Fruit fly (Drosophila melanogaster) whole organism, adult: ENCODE results near the gene CG1571.

Experiments
- CG11617 ChIP-seq: fragments of 200-800 bp; sonication (Bioruptor generic); optimal IDR thresholded peaks from 2 replicates; lab custom pipeline; 2017; ENCODE audit warnings: mild to moderate bottlenecking, missing biosample characterization, missing genetic modification reagents, missing genetic modification characterization
- CG12768 ChIP-seq: fragments of 200-800 bp; sonication (Bioruptor generic); optimal IDR thresholded peaks from 2 replicates; lab custom pipeline; 2017; ENCODE audit warnings: missing biosample characterization, missing genetic modification characterization, mild to moderate bottlenecking, moderate library complexity, missing genetic modification reagents
- CG14711 ChIP-seq: fragments of 200-800 bp; sonication (Bioruptor generic); optimal IDR thresholded peaks from 2 replicates; lab custom pipeline; 2018; ENCODE audit warnings: missing biosample characterization, mild to moderate bottlenecking, missing genetic modification characterization, moderate library complexity
- CG1620 ChIP-seq: fragments of 200-800 bp; sonication (Bioruptor generic); optimal IDR thresholded peaks from 2 replicates; lab custom pipeline; 2016; ENCODE audit warnings: missing biosample characterization, missing genetic modification characterization
- CG33017 ChIP-seq: fragments of 200-800 bp; sonication (Bioruptor generic); optimal IDR thresholded peaks from 2 replicates; lab custom pipeline; 2018; ENCODE audit warnings: missing biosample characterization, mild to moderate bottlenecking, missing genetic modification characterization, moderate library complexity
- CG5204 ChIP-seq: fragments of 200-800 bp; sonication (Bioruptor generic); optimal IDR thresholded peaks from 2 replicates; lab custom pipeline; 2016; ENCODE audit warnings: missing biosample characterization, missing genetic modification characterization
- CG7045 ChIP-seq: fragments of 200-800 bp; sonication (Bioruptor generic); optimal IDR thresholded peaks from 2 replicates; lab custom pipeline; 2017; ENCODE audit warnings: missing biosample characterization, mild to moderate bottlenecking, missing genetic modification characterization
- CG7101 ChIP-seq: fragments of 200-800 bp; sonication (Bioruptor generic); optimal IDR thresholded peaks from 2 replicates; lab custom pipeline; 2018; ENCODE audit warnings: missing biosample characterization, mild to moderate bottlenecking, missing genetic modification characterization, moderate library complexity
- Clk ChIP-seq: fragments of 200-800 bp; sonication (Bioruptor generic); optimal IDR thresholded peaks from 2 replicates; lab custom pipeline; 2017; ENCODE audit warnings: missing biosample characterization, missing genetic modification characterization
- Crg-1 ChIP-seq: fragments of 200-800 bp; sonication (Bioruptor generic); optimal IDR thresholded peaks from 2 replicates; lab custom pipeline; 2016; ENCODE audit warnings: missing biosample characterization, missing genetic modification characterization
- Hr96 ChIP-seq: fragments of 200-800 bp; sonication (Bioruptor generic); optimal IDR thresholded peaks from 2 replicates; lab custom pipeline; 2016; ENCODE audit warnings: missing biosample characterization, missing genetic modification characterization
- Mnt ChIP-seq: fragments of 200-800 bp; sonication (Bioruptor generic); optimal IDR thresholded peaks from 2 replicates; lab custom pipeline; 2016; ENCODE audit warnings: missing biosample characterization, mild to moderate bottlenecking, missing genetic modification characterization
- bab1 ChIP-seq: fragments of 200-800 bp; sonication (Bioruptor generic); optimal IDR thresholded peaks from 3 replicates; lab custom pipeline; 2019; ENCODE audit warnings: missing biosample characterization, mild to moderate bottlenecking, missing genetic modification characterization, moderate library complexity
- cic ChIP-seq: fragments of 200-800 bp; sonication (Bioruptor generic); optimal IDR thresholded peaks from 2 replicates; lab custom pipeline; 2017; ENCODE audit warnings: missing biosample characterization, mild to moderate bottlenecking, missing genetic modification characterization, moderate library complexity
- cnc ChIP-seq, 2 experiments: fragments of >200 bp; optimal IDR thresholded peaks; 2 replicates each; lab custom pipeline; 2017
- kay ChIP-seq: fragments of 200-800 bp; sonication (Bioruptor generic); peaks from one replicate; lab custom pipeline; 2016; ENCODE audit warnings: missing biosample characterization, missing genetic modification characterization, borderline replicate concordance
- ovo ChIP-seq: fragments of 200-800 bp; sonication (Bioruptor generic); optimal IDR thresholded peaks from 2 replicates; lab custom pipeline; 2016; ENCODE audit warnings: missing biosample characterization, missing genetic modification characterization
- pad ChIP-seq: fragments of 200-800 bp; sonication (Bioruptor generic); optimal IDR thresholded peaks from 3 replicates; lab custom pipeline; 2017; ENCODE audit warnings: missing biosample characterization, missing genetic modification characterization, mild to moderate bottlenecking, moderate library complexity, missing genetic modification reagents
- tj ChIP-seq: fragments of 200-800 bp; sonication (Bioruptor generic); optimal IDR thresholded peaks from 3 replicates; lab custom pipeline; 2017; ENCODE audit warnings: missing biosample characterization, mild to moderate bottlenecking, missing genetic modification characterization, moderate library complexity
- toe ChIP-seq: fragments of 200-800 bp; sonication (Bioruptor generic); optimal IDR thresholded peaks from 2 replicates; lab custom pipeline; 2016; ENCODE audit warnings: missing biosample characterization, missing genetic modification characterization

CG1571 gene

dm6 chrX:8075300-8075927, at the start of gene CG1571, which contains the start of gene Upf2:
Gene CG1571 (plus strand): TSS chrX:8075877.
Gene Upf2 (minus strand): TSS chrX:8075466.
- TF ChIP-seq CG11617 (GFP tag; lab: Kevin White, UChicago), result no peak
- no peak for TF ChIP-seq CG1620
- no peak for TF ChIP-seq CG5204 (GFP tag; lab: Kevin White, UChicago)
- TF ChIP-seq pad, result no peak
- peak; percentile 70 for TF ChIP-seq Mnt (GFP tag; lab: Kevin White, UChicago)
- TF ChIP-seq kay (GFP tag; lab: Kevin White, UChicago), result no peak
- TF ChIP-seq bab1 (GFP tag; lab: Kevin White, UChicago), result peak; percentile 77
- no peak for TF ChIP-seq cic (GFP tag; lab: Kevin White, UChicago)
- TF ChIP-seq tj (GFP tag; lab: Kevin White, UChicago), result no peak
- no peak for TF ChIP-seq toe (GFP tag; lab: Kevin White, UChicago)
- no peak for TF ChIP-seq Hr96
- no peak for TF ChIP-seq cnc (optimal IDR thresholded peaks at IDR 0.05; lab: Kevin White, UChicago)
- no peak for TF ChIP-seq Clk (GFP tag; lab: Kevin White, UChicago)
- TF ChIP-seq CG7045 (GFP tag; lab: Kevin White, UChicago), result no peak
- no peak for TF ChIP-seq Crg-1
- no peak for TF ChIP-seq ovo
- no peak for TF ChIP-seq CG12768 (GFP tag; lab: Kevin White, UChicago)
- no peak for TF ChIP-seq CG33017 (tag; lab: Kevin White, UChicago)
- peak; percentile 31 for TF ChIP-seq CG7101 (tag; lab: Kevin White, UChicago)
- peak; percentile 12 for TF ChIP-seq CG14711

dm6 chrX:8037334-8037733, 38.3 kb upstream of the CG1571 start, which contains the start of gene CG2233:
Gene CG2233 (minus strand): TSS chrX:8037517.
- TF ChIP-seq CG1620 (no peak), Crg-1 (no peak), cic (GFP tag; lab: Kevin White, UChicago) (peak; percentile 83), tj (GFP tag; lab: Kevin White, UChicago) (peak; percentile 73), kay (GFP tag; lab: Kevin White, UChicago) (no peak)

dm6 chrX:8038934-8039333, 36.7 kb upstream of the CG1571 start:
- TF ChIP-seq Clk (GFP tag; lab: Kevin White, UChicago) (no peak), Hr96 (no peak), Crg-1 (no peak), CG33017 (tag; lab: Kevin White, UChicago) (no peak), cnc (optimal IDR thresholded peaks at IDR 0.05; lab: Kevin White, UChicago) (no peak), cic (GFP tag; lab: Kevin White, UChicago) (no peak)

- TF ChIP-seq CG7045 (GFP tag; lab: Kevin White, UChicago) (no peak), CG14711 (no peak), Clk (GFP tag; lab: Kevin White, UChicago) (no peak), tj (GFP tag; lab: Kevin White, UChicago) (no peak), cic (GFP tag; lab: Kevin White, UChicago) (no peak), CG11617 (GFP tag; lab: Kevin White, UChicago) (no peak), ovo (peak; percentile 74)
Observed at dm6 chrX:8046520-8046919, 29.2 kb upstream of the CG1571 start.

- no peak for TF ChIP-seq CG7101 (tag; lab: Kevin White, UChicago)
- TF ChIP-seq CG11617 (GFP tag; lab: Kevin White, UChicago), result no peak
- TF ChIP-seq kay (GFP tag; lab: Kevin White, UChicago), result peak; percentile 65
- TF ChIP-seq cic (GFP tag; lab: Kevin White, UChicago), result no peak
- no peak for TF ChIP-seq Clk (GFP tag; lab: Kevin White, UChicago)
- no peak for TF ChIP-seq CG33017 (tag; lab: Kevin White, UChicago)
- TF ChIP-seq CG12768 (GFP tag; lab: Kevin White, UChicago), result no peak
- no peak for TF ChIP-seq cnc (optimal IDR thresholded peaks at IDR 0.05; lab: Kevin White, UChicago)
- TF ChIP-seq Mnt (GFP tag; lab: Kevin White, UChicago), result no peak
- peak; percentile 10 for TF ChIP-seq ovo
- TF ChIP-seq Crg-1, result no peak
- TF ChIP-seq Hr96, result no peak
- no peak for TF ChIP-seq tj (GFP tag; lab: Kevin White, UChicago)
- no peak for TF ChIP-seq bab1 (GFP tag; lab: Kevin White, UChicago)
- TF ChIP-seq CG5204 (GFP tag; lab: Kevin White, UChicago), result no peak
- no peak for TF ChIP-seq toe (GFP tag; lab: Kevin White, UChicago)
- TF ChIP-seq CG14711, result no peak
- no peak for TF ChIP-seq CG7045 (GFP tag; lab: Kevin White, UChicago)
- no peak for TF ChIP-seq CG1620
- TF ChIP-seq pad, result peak; percentile 64
Observed at dm6 chrX:8049292-8049691, 26.4 kb upstream of the CG1571 start.

dm6 chrX:8056084-8056483, 19.6 kb upstream of the CG1571 start:
- no peak for TF ChIP-seq Mnt (GFP tag; lab: Kevin White, UChicago)
- TF ChIP-seq Crg-1, result no peak
- TF ChIP-seq CG1620, result peak; percentile 3
- peak; percentile 31 for TF ChIP-seq tj (GFP tag; lab: Kevin White, UChicago)
- TF ChIP-seq pad, result peak; percentile 2
